Worm (Caenorhabditis elegans): ENCODE data around the gene cec-8.

- TF ChIP-seq ama-1 (optimal IDR thresholded peaks at IDR 0.05) (no peak), lin-15B (tag; optimal IDR thresholded peaks at IDR 0.05) (no peak), elt-1 (tag; optimal IDR thresholded peaks at IDR 0.05) (no peak), ztf-11 (tag; optimal IDR thresholded peaks at IDR 0.05) (no peak), nhr-28 (tag; optimal IDR thresholded peaks at IDR 0.05) (no peak), hmg-11 (tag; optimal IDR thresholded peaks at IDR 0.05) (no peak), tbx-2 (tag; optimal IDR thresholded peaks at IDR 0.05) (no peak), elt-3 (tag; optimal IDR thresholded peaks at IDR 0.05) (no peak), R02D3.7 (tag; optimal IDR thresholded peaks at IDR 0.05) (no peak)
Observed at ce11 chrIII:385068-385467, 44.1 kb upstream of the cec-8 start.

Measured in whole organism, L3 larva.